Fruit fly (Drosophila melanogaster): ENCODE measurements around the gene CG10096.

The CG10096 gene

DNA sequence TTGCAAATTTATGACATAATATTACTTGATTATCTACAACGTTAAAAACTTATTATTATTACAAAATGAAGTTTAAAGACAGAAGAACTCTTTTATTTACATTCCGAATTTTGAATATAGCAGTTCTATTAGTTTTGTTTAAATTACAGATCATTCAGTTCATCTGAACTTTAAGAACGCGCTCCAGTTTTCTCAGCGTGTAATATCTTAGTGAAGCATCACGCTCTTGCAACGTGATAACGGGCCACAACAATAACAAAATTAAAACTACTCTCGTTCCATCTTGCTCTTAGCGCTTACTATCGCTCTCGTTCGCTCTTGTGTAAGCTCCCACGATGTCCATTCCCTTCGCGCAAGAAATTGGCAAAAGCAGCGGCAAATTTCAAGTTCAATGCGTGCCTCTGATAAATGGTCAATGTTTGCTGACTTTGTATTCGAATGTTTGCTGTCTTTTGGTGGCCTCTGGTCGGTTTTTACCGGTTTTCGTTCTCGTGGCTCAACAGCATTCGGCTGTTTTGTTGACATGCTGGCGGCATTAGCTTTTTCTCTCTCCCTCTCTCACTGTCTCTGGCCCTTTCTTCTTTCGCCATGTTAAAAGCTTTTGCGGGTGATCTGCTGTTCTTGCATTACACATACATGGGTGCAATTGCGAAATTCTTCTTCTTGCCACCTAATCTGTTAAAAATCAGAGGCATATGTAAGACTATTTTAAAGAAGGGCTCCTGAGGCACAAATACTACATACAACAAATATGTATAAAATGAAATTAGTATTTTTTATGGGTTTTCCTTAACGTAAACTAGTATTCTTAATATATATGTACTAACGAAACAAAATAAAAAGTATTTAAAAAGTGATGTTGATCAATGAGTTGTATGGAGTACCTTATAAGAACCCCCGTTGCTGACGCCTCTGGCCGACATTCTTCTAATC is 47.1 kb upstream of the CG10096 start (continued):
- no peak for TF ChIP-seq her (GFP tag; optimal IDR thresholded peaks at IDR 0.05)
- TF ChIP-seq CG6683 (GFP tag; optimal IDR thresholded peaks at IDR 0.05): no peak
- TF ChIP-seq Ravus (GFP tag; IDR thresholded peaks at IDR 0.05): no peak
- TF ChIP-seq trh (GFP tag; optimal IDR thresholded peaks at IDR 0.05): no peak
- TF ChIP-seq ken (GFP tag; IDR thresholded peaks at IDR 0.05): no peak
- peak; percentile 61 for TF ChIP-seq CG9215 (GFP tag; IDR thresholded peaks at IDR 0.05)
- TF ChIP-seq CG7987 (GFP tag; optimal IDR thresholded peaks at IDR 0.05): peak; percentile 99
- no peak for TF ChIP-seq schlank (tag; optimal IDR thresholded peaks at IDR 0.05)
- no peak for TF ChIP-seq prd (optimal IDR thresholded peaks at IDR 0.05)
- TF ChIP-seq prd (GFP tag; IDR thresholded peaks at IDR 0.05): peak; percentile 16; the same call in 1 of the 3 replicates
- no peak for TF ChIP-seq nerfin-2 (GFP tag; IDR thresholded peaks at IDR 0.05; ENCODE audit: partially characterized antibody)
- TF ChIP-seq Atf6 (GFP tag; IDR thresholded peaks at IDR 0.05): peak; percentile 39
- no peak for TF ChIP-seq CG11696 (GFP tag; IDR thresholded peaks at IDR 0.05)
- TF ChIP-seq CG10565 (GFP tag; optimal IDR thresholded peaks at IDR 0.05): no peak
- no peak for TF ChIP-seq H15 (GFP tag; IDR thresholded peaks at IDR 0.05)
- peak; percentile 67 for TF ChIP-seq lbe (GFP tag; optimal IDR thresholded peaks at IDR 0.05)
- no peak for TF ChIP-seq CG9876 (GFP tag; optimal IDR thresholded peaks at IDR 0.05)
- TF ChIP-seq CG18476 (GFP tag; optimal IDR thresholded peaks at IDR 0.05): no peak
- peak; percentile 60 for TF ChIP-seq Meics (GFP tag; optimal IDR thresholded peaks at IDR 0.05)
- TF ChIP-seq ssp (GFP tag; IDR thresholded peaks at IDR 0.05): no peak
- TF ChIP-seq rib (GFP tag; IDR thresholded peaks at IDR 0.05): 0 out of 2 replicates have a peak, but pooled peaks have one; percentile 42
- no peak for TF ChIP-seq CG1792 (GFP tag; optimal IDR thresholded peaks at IDR 0.05)
- no peak for TF ChIP-seq Jarid2 (GFP tag; optimal IDR thresholded peaks at IDR 0.05)
- no peak for TF ChIP-seq Ets97D (GFP tag; optimal IDR thresholded peaks at IDR 0.05)
- no peak for TF ChIP-seq CG17328 (GFP tag; IDR thresholded peaks at IDR 0.05)
- no peak for TF ChIP-seq Dad (GFP tag; optimal IDR thresholded peaks at IDR 0.05)
- no peak for TF ChIP-seq cato (GFP tag; optimal IDR thresholded peaks at IDR 0.05; ENCODE audit: borderline replicate concordance)
- TF ChIP-seq CG10366 (GFP tag; IDR thresholded peaks at IDR 0.05): no peak
- TF ChIP-seq CG2678 (tag; optimal IDR thresholded peaks at IDR 0.05): peak; percentile 68
- TF ChIP-seq CG1233 (GFP tag; optimal IDR thresholded peaks at IDR 0.05): no peak
- TF ChIP-seq CG7271 (tag; optimal IDR thresholded peaks at IDR 0.05): no peak
- 0 out of 3 replicates have a peak, but pooled peaks have one; percentile 23 for TF ChIP-seq CG14050 (GFP tag; IDR thresholded peaks at IDR 0.05)
- TF ChIP-seq crp (GFP tag; optimal IDR thresholded peaks at IDR 0.05): no peak
- no peak for TF ChIP-seq ERR (GFP tag; optimal IDR thresholded peaks at IDR 0.05)
- no peak for TF ChIP-seq CG1603 (tag; optimal IDR thresholded peaks at IDR 0.05)
- TF ChIP-seq CG31388 (GFP tag; optimal IDR thresholded peaks at IDR 0.05): no peak
- peak; percentile 58 for TF ChIP-seq CoRest (tag; optimal IDR thresholded peaks at IDR 0.05)
- TF ChIP-seq Blimp-1 (GFP tag; optimal IDR thresholded peaks at IDR 0.05): no peak
- TF ChIP-seq abd-A (tag; optimal IDR thresholded peaks at IDR 0.05): no peak
- no peak for TF ChIP-seq Optix (GFP tag; IDR thresholded peaks at IDR 0.05)
- no peak for TF ChIP-seq hth (optimal IDR thresholded peaks at IDR 0.05)
- peak; percentile 8 for TF ChIP-seq Xbp1 (GFP tag; optimal IDR thresholded peaks at IDR 0.05)
- TF ChIP-seq salm (tag; optimal IDR thresholded peaks at IDR 0.05): no peak
- TF ChIP-seq cwo (GFP tag; optimal IDR thresholded peaks at IDR 0.05): peak; percentile 14
- TF ChIP-seq CG7357 (GFP tag; IDR thresholded peaks at IDR 0.05): no peak
- peak; percentile 66; the same call in 2 of the 3 replicates for TF ChIP-seq CG11695 (GFP tag; IDR thresholded peaks at IDR 0.05)
- no peak for TF ChIP-seq CG11560 (tag; IDR thresholded peaks at IDR 0.05)
- peak; percentile 8; the same call in 1 of the 2 replicates for TF ChIP-seq CG3847 (GFP tag; IDR thresholded peaks at IDR 0.05)
- TF ChIP-seq Gsc (GFP tag; IDR thresholded peaks at IDR 0.05): no peak
- no peak for TF ChIP-seq ase (GFP tag; IDR thresholded peaks at IDR 0.05)
